Worm (Caenorhabditis elegans): Measurements from ENCODE around the gene ddo-1.

DNA sequence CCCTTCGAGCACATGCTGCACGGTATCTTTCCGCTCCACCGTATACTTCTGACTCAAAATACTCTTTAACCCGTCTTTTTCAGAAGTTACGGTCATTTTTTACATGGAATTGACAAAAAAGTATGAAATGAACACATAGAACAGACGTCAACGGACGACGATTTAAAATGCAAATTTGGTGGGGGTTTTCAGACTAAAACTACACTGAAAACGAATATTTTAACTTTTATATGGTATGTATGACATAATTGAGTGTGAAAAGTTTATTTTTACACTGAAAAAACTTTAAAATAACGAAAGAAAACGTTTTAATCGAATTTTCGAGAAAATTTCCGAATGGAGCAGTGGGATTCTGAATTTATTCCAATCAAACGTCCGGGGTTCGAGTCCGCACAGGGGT is 30.1 kb downstream of the ddo-1 start, which contains the start of gene twk-36:
- TF ChIP-seq K11D2.4 (GFP tag; IDR thresholded peaks at IDR 0.05): no peak
- TF ChIP-seq snpc-1.1 (tag; optimal IDR thresholded peaks at IDR 0.05; ENCODE audit: insufficient read depth): no peak
- TF ChIP-seq ztf-22 (GFP tag; optimal IDR thresholded peaks at IDR 0.05): no peak
- TF ChIP-seq T26A5.8 (tag; optimal IDR thresholded peaks at IDR 0.05): no peak
- TF ChIP-seq zfh-2 (GFP tag; conservative IDR thresholded peaks at IDR 0.05): no peak
- TF ChIP-seq unc-62 (GFP tag; optimal IDR thresholded peaks at IDR 0.05): no peak
- TF ChIP-seq attf-3 (GFP tag; conservative IDR thresholded peaks at IDR 0.05): no peak
- TF ChIP-seq pha-4 (tag; optimal IDR thresholded peaks at IDR 0.05): no peak
- no peak for TF ChIP-seq snpc-4 (GFP tag; optimal IDR thresholded peaks at IDR 0.05)
- no peak for TF ChIP-seq snpc-4 (tag; optimal IDR thresholded peaks at IDR 0.05)
- TF ChIP-seq xnd-1 (tag; optimal IDR thresholded peaks at IDR 0.05): no peak
- no peak for TF ChIP-seq egrh-3 (GFP tag; IDR thresholded peaks at IDR 0.05)
- TF ChIP-seq F10E7.11 (tag; optimal IDR thresholded peaks at IDR 0.05): no peak
- no peak for TF ChIP-seq ama-1 (optimal IDR thresholded peaks at IDR 0.05)
- no peak for TF ChIP-seq ama-1 (GFP tag; optimal IDR thresholded peaks at IDR 0.05)
- no peak for TF ChIP-seq Y53F4B.3 (GFP tag; IDR thresholded peaks at IDR 0.05)
